Worm (Caenorhabditis elegans) whole organism, L4 larva: ENCODE results near the gene dgk-4.

ENCODE experiments used
- ama-1 ChIP-seq: fragments of 150-350 bp; optimal IDR thresholded peaks from 2 replicates; lab custom pipeline; 2014; ENCODE audit warnings: inconsistent platforms, mixed read lengths
- ctbp-1 ChIP-seq: fragments of 200-800 bp; sonication (Bioruptor generic); IDR thresholded peaks from 2 replicates; pipeline ENCODE4 v1.3.6; 2022; ENCODE audit warnings: missing genetic modification reagents, missing genetic modification characterization, missing compliant biosample characterization
- daf-12 ChIP-seq: fragments of 150-350 bp; optimal IDR thresholded peaks from 2 replicates; lab custom pipeline; 2014; ENCODE audit warnings: missing biosample characterization, missing genetic modification reagents, missing genetic modification characterization
- hlh-30 ChIP-seq: sonication (generic microtip); optimal IDR thresholded peaks from 2 replicates; lab custom pipeline; 2017; ENCODE audit warnings: antibody characterized with exemption, mild to moderate bottlenecking, missing genetic modification characterization, missing compliant biosample characterization; ENCODE audit not compliant: insufficient read depth
- nhr-48 ChIP-seq: sonication (generic microtip); optimal IDR thresholded peaks from 2 replicates; lab custom pipeline; 2016; ENCODE audit warnings: mild to moderate bottlenecking, missing genetic modification characterization, missing compliant biosample characterization
- set-16 ChIP-seq: fragments of 200-800 bp; sonication (Bioruptor generic); IDR thresholded peaks from 2 replicates; pipeline ENCODE4 v1.3.6; 2022; ENCODE audit warnings: missing genetic modification reagents, missing genetic modification characterization, missing compliant biosample characterization
- zip-2 ChIP-seq: fragments of 150-350 bp; optimal IDR thresholded peaks from 2 replicates; lab custom pipeline; 2014; ENCODE audit warnings: missing biosample characterization, missing genetic modification characterization

- TF ChIP-seq hlh-30 (tag; lab: Kevin White, UChicago) (no peak), nhr-48 (tag; lab: Kevin White, UChicago) (no peak), daf-12 (tag; lab: Kevin White, UChicago) (no peak), ctbp-1 (GFP tag; lab: Robert Waterston, UW) (no peak), zip-2 (tag; lab: Kevin White, UChicago) (no peak), ama-1 (lab: Kevin White, UChicago) (no peak), set-16 (GFP tag; lab: Robert Waterston, UW) (no peak)
These were observed 48.1 kb downstream of the dgk-4 start, which contains the start of gene nlp-60 for ce11 chrIV:8679225-8679624.
